Worm (Caenorhabditis elegans) whole organism, L2 larva: ENCODE data around the gene sra-4.

Source experiments
- F13H6.1 ChIP-seq: sonication (generic microtip); optimal IDR thresholded peaks from 2 replicates; lab custom pipeline; 2016; ENCODE audit warnings: missing genetic modification characterization, missing compliant biosample characterization
- R02D3.7 ChIP-seq: fragments of 150-350 bp; optimal IDR thresholded peaks from 2 replicates; lab custom pipeline; 2014; ENCODE audit warnings: missing biosample characterization, missing genetic modification characterization
- ZK546.5 ChIP-seq: sonication (generic microtip); optimal IDR thresholded peaks from 2 replicates; lab custom pipeline; 2017; ENCODE audit warnings: missing biosample characterization, missing genetic modification characterization
- alr-1 ChIP-seq: fragments of 150-350 bp; optimal IDR thresholded peaks from 2 replicates; lab custom pipeline; 2014; ENCODE audit warnings: missing biosample characterization, missing genetic modification characterization
- ama-1 ChIP-seq: fragments of 150-350 bp; optimal IDR thresholded peaks from 2 replicates; lab custom pipeline; 2018; ENCODE audit warnings: inconsistent platforms
- ceh-82 ChIP-seq: fragments of 150-350 bp; optimal IDR thresholded peaks from 2 replicates; lab custom pipeline; 2014; ENCODE audit warnings: missing biosample characterization, missing genetic modification characterization
- crh-2 ChIP-seq: sonication (generic microtip); optimal IDR thresholded peaks from 2 replicates; lab custom pipeline; 2017; ENCODE audit warnings: missing biosample characterization, missing genetic modification characterization
- egl-27 ChIP-seq: sonication (generic microtip); optimal IDR thresholded peaks from 3 replicates; lab custom pipeline; 2017; ENCODE audit warnings: missing biosample characterization, missing genetic modification reagents, missing genetic modification characterization
- elt-1 ChIP-seq: fragments of 150-350 bp; optimal IDR thresholded peaks from 2 replicates; lab custom pipeline; 2014; ENCODE audit warnings: missing biosample characterization, missing genetic modification characterization
- fos-1 ChIP-seq: fragments of 150-350 bp; optimal IDR thresholded peaks from 2 replicates; lab custom pipeline; 2014; ENCODE audit warnings: missing biosample characterization, missing genetic modification characterization
- gmeb-1 ChIP-seq: fragments of 150-350 bp; optimal IDR thresholded peaks from 2 replicates; lab custom pipeline; 2014; ENCODE audit warnings: missing biosample characterization, missing genetic modification characterization
- lin-11 ChIP-seq: fragments of 150-350 bp; sonication (generic microtip); optimal IDR thresholded peaks from 2 replicates; lab custom pipeline; 2014; ENCODE audit warnings: missing biosample characterization, missing genetic modification characterization, inconsistent platforms, mixed read lengths
- lin-13 ChIP-seq: fragments of 150-350 bp; optimal IDR thresholded peaks from 2 replicates; lab custom pipeline; 2014; ENCODE audit warnings: missing biosample characterization, missing genetic modification reagents, missing genetic modification characterization
- lin-39 ChIP-seq: fragments of 150-350 bp; optimal IDR thresholded peaks from 2 replicates; lab custom pipeline; 2014; ENCODE audit warnings: missing biosample characterization, missing genetic modification reagents, missing genetic modification characterization
- lsy-2 ChIP-seq, 2 experiments: fragments of 150-350 bp in 1 of 2; sonication (generic microtip) in 1 of 2; optimal IDR thresholded peaks; 2 replicates each; lab custom pipeline; 2014 to 2017; ENCODE audit warnings: missing biosample characterization in 2 of 2, missing genetic modification characterization in 2 of 2
- mbf-1 ChIP-seq: sonication (generic microtip); optimal IDR thresholded peaks from 2 replicates; lab custom pipeline; 2017; ENCODE audit warnings: missing biosample characterization, missing genetic modification characterization
- mdl-1 ChIP-seq, 2 experiments: fragments of 150-350 bp in 1 of 2; sonication (generic microtip) in 1 of 2; optimal IDR thresholded peaks; 2 replicates each; lab custom pipeline; 2017; ENCODE audit warnings: missing biosample characterization in 2 of 2, missing genetic modification characterization in 2 of 2
- nhr-10 ChIP-seq: sonication (generic microtip); optimal IDR thresholded peaks from 2 replicates; lab custom pipeline; 2017; ENCODE audit warnings: missing biosample characterization, missing genetic modification characterization
- nhr-11 ChIP-seq: fragments of 150-350 bp; optimal IDR thresholded peaks from 2 replicates; lab custom pipeline; 2014; ENCODE audit warnings: missing biosample characterization, missing genetic modification characterization
- nhr-12 ChIP-seq: fragments of 150-350 bp; optimal IDR thresholded peaks from 2 replicates; lab custom pipeline; 2014; ENCODE audit warnings: missing biosample characterization, missing genetic modification characterization
- nhr-21 ChIP-seq: fragments of 150-350 bp; optimal IDR thresholded peaks from 2 replicates; lab custom pipeline; 2014; ENCODE audit warnings: missing biosample characterization, missing genetic modification characterization
- nhr-23 ChIP-seq: fragments of 150-350 bp; optimal IDR thresholded peaks from 2 replicates; lab custom pipeline; 2014; ENCODE audit warnings: missing biosample characterization, missing genetic modification reagents, missing genetic modification characterization
- nhr-237 ChIP-seq: fragments of 150-350 bp; optimal IDR thresholded peaks from 2 replicates; lab custom pipeline; 2014; ENCODE audit warnings: missing biosample characterization, missing genetic modification characterization
- peb-1 ChIP-seq: fragments of 150-350 bp; optimal IDR thresholded peaks from 2 replicates; lab custom pipeline; 2014; ENCODE audit warnings: missing biosample characterization, missing genetic modification characterization
- sem-4 ChIP-seq: fragments of 150-350 bp; optimal IDR thresholded peaks from 2 replicates; lab custom pipeline; 2014; ENCODE audit warnings: missing biosample characterization, missing genetic modification reagents, missing genetic modification characterization
- skn-1 ChIP-seq: sonication (generic microtip); optimal IDR thresholded peaks from 2 replicates; lab custom pipeline; 2017; ENCODE audit warnings: missing biosample characterization, missing genetic modification characterization
- sma-3 ChIP-seq: sonication (generic microtip); optimal IDR thresholded peaks from 2 replicates; lab custom pipeline; 2016; ENCODE audit warnings: missing genetic modification reagents, missing genetic modification characterization, missing compliant biosample characterization
- sma-9 ChIP-seq, 2 experiments: fragments of 150-350 bp in 1 of 2; sonication (generic microtip) in 1 of 2; optimal IDR thresholded peaks; 2 replicates each; lab custom pipeline; 2014 to 2016; ENCODE audit warnings: missing genetic modification characterization in 2 of 2, mild to moderate bottlenecking in 1 of 2, missing biosample characterization in 1 of 2, missing compliant biosample characterization in 1 of 2, missing genetic modification reagents in 1 of 2, moderate library complexity in 1 of 2
- snpc-4 ChIP-seq: fragments of 150-350 bp; optimal IDR thresholded peaks from 2 replicates; lab custom pipeline; 2014; ENCODE audit warnings: missing biosample characterization, missing genetic modification characterization
- unc-55 ChIP-seq: fragments of 150-350 bp; sonication (generic microtip); optimal IDR thresholded peaks from 3 replicates; lab custom pipeline; 2014; ENCODE audit warnings: missing biosample characterization, missing genetic modification reagents, missing genetic modification characterization
- unc-62 ChIP-seq: fragments of 150-350 bp; optimal IDR thresholded peaks from 2 replicates; lab custom pipeline; 2014; ENCODE audit warnings: missing biosample characterization, missing genetic modification reagents, missing genetic modification characterization
- zag-1 ChIP-seq: fragments of 150-350 bp; optimal IDR thresholded peaks from 2 replicates; lab custom pipeline; 2014; ENCODE audit warnings: missing biosample characterization, missing genetic modification characterization
- ztf-1 ChIP-seq: fragments of 200-800 bp; sonication (Bioruptor generic); conservative IDR thresholded peaks from 2 replicates; pipeline ENCODE4 v1.3.6; 2022; ENCODE audit warnings: missing genetic modification characterization, missing compliant biosample characterization

sra-4 gene

ce11 chrII:9521570-9521969, 21.1 kb downstream of the sra-4 start, which contains the start of gene sra-1:
sra-1 (minus strand) TSS chrII:9521670.
- no peak for TF ChIP-seq nhr-23 (tag; lab: Kevin White, UChicago)
- TF ChIP-seq snpc-4 (tag; lab: Kevin White, UChicago), result no peak
- TF ChIP-seq egl-27, result no peak
- no peak for TF ChIP-seq gmeb-1
- TF ChIP-seq mbf-1 (tag; lab: Kevin White, UChicago), result no peak
- no peak for TF ChIP-seq elt-1
- no peak for TF ChIP-seq ztf-1 (GFP tag; lab: Robert Waterston, UW)
- TF ChIP-seq ZK546.5 (tag; lab: Kevin White, UChicago), result no peak
- TF ChIP-seq ama-1 (lab: Kevin White, UChicago), result no peak
- no peak for TF ChIP-seq sma-9 (GFP tag; optimal IDR thresholded peaks at IDR 0.05; lab: Kevin White, UChicago)
- no peak for TF ChIP-seq sma-9 (tag; optimal IDR thresholded peaks at IDR 0.05; lab: Kevin White, UChicago)
- TF ChIP-seq lin-39, result no peak
- TF ChIP-seq, all 48 proteins: peak for 0

- no peak for TF ChIP-seq elt-1
- TF ChIP-seq alr-1, result no peak
- TF ChIP-seq unc-62 (GFP tag; lab: Kevin White, UChicago), result no peak
- TF ChIP-seq, all 48 proteins: peak for 0
Measured at ce11 chrII:9518781-9519180, 23.9 kb downstream of the sra-4 start, which contains the start of the genes sfxn-1.1 and AH6.3. sfxn-1.1 (minus strand) TSS chrII:9518881. AH6.3 (plus strand) TSS chrII:9519055.

ce11 chrII:9516836-9517235, 25.8 kb downstream of the sra-4 start, which contains the start of gene gcy-1:
gcy-1 (minus strand) TSS chrII:9516936.
- no peak for TF ChIP-seq nhr-21 (tag; lab: Kevin White, UChicago)
- TF ChIP-seq fos-1 (tag; lab: Kevin White, UChicago), result no peak
- no peak for TF ChIP-seq nhr-237 (tag; lab: Kevin White, UChicago)
- no peak for TF ChIP-seq unc-62 (GFP tag; lab: Kevin White, UChicago)
- no peak for TF ChIP-seq nhr-11
- TF ChIP-seq peb-1, result no peak
- no peak for TF ChIP-seq nhr-10

ce11 chrII:9507181-9507580, 35.5 kb downstream of the sra-4 start, which contains the start of gene gcy-3:
gcy-3 (minus strand) TSS chrII:9507281.
- TF ChIP-seq R02D3.7, result no peak
- no peak for TF ChIP-seq ceh-82
- no peak for TF ChIP-seq lin-13 (GFP tag; lab: Kevin White, UChicago)
- TF ChIP-seq lsy-2 (tag; optimal IDR thresholded peaks at IDR 0.05; lab: Kevin White, UChicago), result no peak
- TF ChIP-seq crh-2 (tag; lab: Kevin White, UChicago), result no peak
- TF ChIP-seq egl-27, result no peak
- no peak for TF ChIP-seq zag-1 (tag; lab: Kevin White, UChicago)
- no peak for TF ChIP-seq nhr-12 (tag; lab: Kevin White, UChicago)
- TF ChIP-seq alr-1, result no peak
- TF ChIP-seq peb-1, result no peak
- TF ChIP-seq snpc-4 (tag; lab: Kevin White, UChicago), result no peak
- no peak for TF ChIP-seq sma-9 (GFP tag; optimal IDR thresholded peaks at IDR 0.05; lab: Kevin White, UChicago)
- no peak for TF ChIP-seq sma-9 (tag; optimal IDR thresholded peaks at IDR 0.05; lab: Kevin White, UChicago)
- no peak for TF ChIP-seq unc-55 (GFP tag; lab: Kevin White, UChicago)
- TF ChIP-seq skn-1 (tag; lab: Kevin White, UChicago), result no peak
- TF ChIP-seq mdl-1 (tag; optimal IDR thresholded peaks at IDR 0.05; lab: Kevin White, UChicago), result no peak
- no peak for TF ChIP-seq sem-4
- no peak for TF ChIP-seq lin-11 (tag; lab: Kevin White, UChicago)
- no peak for TF ChIP-seq mbf-1 (tag; lab: Kevin White, UChicago)
- TF ChIP-seq, all 48 proteins: peak for 0

ce11 chrII:9501955-9502354, 40.7 kb downstream of the sra-4 start:
- TF ChIP-seq gmeb-1 (peak; percentile 46), crh-2 (tag; lab: Kevin White, UChicago) (peak; percentile 63), sma-3 (GFP tag; lab: Kevin White, UChicago) (peak; percentile 8), F13H6.1 (tag; lab: Kevin White, UChicago) (peak; percentile 72), egl-27 (no peak), unc-55 (GFP tag; lab: Kevin White, UChicago) (no peak), sma-9 (GFP tag; optimal IDR thresholded peaks at IDR 0.05; lab: Kevin White, UChicago) (peak; percentile 78), sma-9 (tag; optimal IDR thresholded peaks at IDR 0.05; lab: Kevin White, UChicago) (no peak)
